Worm (Caenorhabditis elegans) whole organism, L1 larva: ENCODE measurements around the gene str-159.

Source experiments
- C34B4.2 ChIP-seq: sonication (generic microtip); optimal IDR thresholded peaks from 2 replicates; lab custom pipeline; 2017; ENCODE audit warnings: mild to moderate bottlenecking, missing genetic modification characterization, missing compliant biosample characterization
- efl-1 ChIP-seq, 4 experiments: fragments of 150-350 bp; optimal IDR thresholded peaks in 3 of 4; peaks in 1 of 4; 1 replicate in 1 of 4; 2 replicates in 3 of 4; lab custom pipeline; 2014; ENCODE audit warnings: missing biosample characterization in 2 of 4, missing genetic modification characterization in 2 of 4, missing genetic modification reagents in 2 of 4
- efl-3 ChIP-seq: fragments of 200-800 bp; sonication (Bioruptor generic); optimal IDR thresholded peaks from 2 replicates; lab custom pipeline; 2018; ENCODE audit warnings: mild to moderate bottlenecking, missing genetic modification characterization, missing compliant biosample characterization
- egl-13 ChIP-seq: sonication (generic microtip); optimal IDR thresholded peaks from 2 replicates; lab custom pipeline; 2016; ENCODE audit warnings: missing genotype, missing genetic modification reagents, missing genetic modification characterization, missing compliant biosample characterization
- elt-2 ChIP-seq: sonication (generic microtip); optimal IDR thresholded peaks from 2 replicates; lab custom pipeline; 2016; ENCODE audit warnings: missing genetic modification characterization, mild to moderate bottlenecking, inconsistent platforms, missing compliant biosample characterization, missing genetic modification reagents
- fkh-10 ChIP-seq: sonication (generic microtip); optimal IDR thresholded peaks from 2 replicates; lab custom pipeline; 2017; ENCODE audit warnings: missing biosample characterization, missing genetic modification reagents, missing genetic modification characterization
- fkh-8 ChIP-seq: sonication (generic microtip); optimal IDR thresholded peaks from 2 replicates; lab custom pipeline; 2016; ENCODE audit warnings: mild to moderate bottlenecking, missing genetic modification characterization, missing compliant biosample characterization
- fos-1 ChIP-seq: fragments of 150-350 bp; optimal IDR thresholded peaks from 2 replicates; lab custom pipeline; 2014; ENCODE audit warnings: missing biosample characterization, missing genetic modification characterization
- hlh-17 ChIP-seq: fragments of 200-800 bp; sonication (Bioruptor generic); optimal IDR thresholded peaks from 2 replicates; lab custom pipeline; 2018; ENCODE audit warnings: missing genetic modification characterization, mild to moderate bottlenecking, missing compliant biosample characterization, moderate library complexity, borderline replicate concordance
- irx-1 ChIP-seq: sonication (generic microtip); optimal IDR thresholded peaks from 2 replicates; lab custom pipeline; 2016; ENCODE audit warnings: missing genetic modification characterization, missing compliant biosample characterization
- jun-1 ChIP-seq: fragments of 150-350 bp; optimal IDR thresholded peaks from 2 replicates; lab custom pipeline; 2014; ENCODE audit warnings: missing biosample characterization, missing genetic modification reagents, missing genetic modification characterization
- lin-15B ChIP-seq: fragments of 150-350 bp; sonication (generic microtip); optimal IDR thresholded peaks from 3 replicates; lab custom pipeline; 2014; ENCODE audit warnings: missing biosample characterization, missing genetic modification characterization
- lin-39 ChIP-seq: fragments of 150-350 bp; optimal IDR thresholded peaks from 2 replicates; lab custom pipeline; 2014; ENCODE audit warnings: missing biosample characterization, missing genetic modification reagents, missing genetic modification characterization
- lir-3 ChIP-seq: sonication (generic microtip); optimal IDR thresholded peaks from 2 replicates; lab custom pipeline; 2016; ENCODE audit warnings: mild to moderate bottlenecking, missing genetic modification characterization, moderate library complexity, missing compliant biosample characterization; ENCODE audit not compliant: poor library complexity
- lsy-2 ChIP-seq, 2 experiments: fragments of 150-350 bp; optimal IDR thresholded peaks; 2 replicates each; lab custom pipeline; 2014; ENCODE audit warnings: missing biosample characterization in 2 of 2, missing genetic modification characterization in 2 of 2
- mab-9 ChIP-seq: fragments of 200-800 bp; sonication (Bioruptor generic); IDR thresholded peaks from 2 replicates; pipeline ENCODE4 v1.3.6; 2022; ENCODE audit warnings: missing genetic modification reagents, missing genetic modification characterization, missing compliant biosample characterization
- mdl-1 ChIP-seq, 2 experiments: fragments of 150-350 bp; optimal IDR thresholded peaks; 2 replicates each; lab custom pipeline; 2014 to 2017; ENCODE audit warnings: missing biosample characterization in 2 of 2, missing genetic modification characterization in 2 of 2, inconsistent platforms in 1 of 2
- mep-1 ChIP-seq: fragments of 150-350 bp; optimal IDR thresholded peaks from 2 replicates; lab custom pipeline; 2014; ENCODE audit warnings: missing biosample characterization, missing genetic modification characterization
- nhr-12 ChIP-seq: sonication (generic microtip); optimal IDR thresholded peaks from 2 replicates; lab custom pipeline; 2017; ENCODE audit warnings: missing biosample characterization, missing genetic modification characterization
- nhr-19 ChIP-seq: fragments of 200-800 bp; sonication (Bioruptor generic); conservative IDR thresholded peaks from 2 replicates; pipeline ENCODE4 v1.3.6; 2022; ENCODE audit warnings: missing genetic modification characterization, missing compliant biosample characterization
- nhr-28 ChIP-seq: fragments of 150-350 bp; optimal IDR thresholded peaks from 2 replicates; lab custom pipeline; 2014; ENCODE audit warnings: missing biosample characterization, missing genetic modification characterization
- nhr-47 ChIP-seq: sonication (generic microtip); optimal IDR thresholded peaks from 2 replicates; lab custom pipeline; 2016; ENCODE audit warnings: mild to moderate bottlenecking, missing genetic modification characterization, moderate library complexity, missing compliant biosample characterization
- nhr-90 ChIP-seq: sonication (generic microtip); optimal IDR thresholded peaks from 2 replicates; lab custom pipeline; 2016; ENCODE audit warnings: mild to moderate bottlenecking, missing genetic modification characterization, missing compliant biosample characterization; ENCODE audit not compliant: poor library complexity
- rnt-1 ChIP-seq: sonication (generic microtip); optimal IDR thresholded peaks from 2 replicates; lab custom pipeline; 2016; ENCODE audit warnings: mild to moderate bottlenecking, missing genetic modification characterization, moderate library complexity, missing compliant biosample characterization
- sox-4 ChIP-seq: sonication (generic microtip); optimal IDR thresholded peaks from 2 replicates; lab custom pipeline; 2016; ENCODE audit warnings: missing genetic modification characterization, missing compliant biosample characterization
- sptf-1 ChIP-seq: fragments of 150-350 bp; optimal IDR thresholded peaks from 2 replicates; lab custom pipeline; 2014; ENCODE audit warnings: missing biosample characterization, missing genetic modification characterization
- sup-37 ChIP-seq: fragments of 200-800 bp; sonication (Bioruptor generic); optimal IDR thresholded peaks from 2 replicates; lab custom pipeline; 2018; ENCODE audit warnings: mild to moderate bottlenecking, missing genetic modification characterization, missing compliant biosample characterization
- tbx-2 ChIP-seq: sonication (generic microtip); optimal IDR thresholded peaks from 2 replicates; lab custom pipeline; 2016; ENCODE audit warnings: missing genetic modification characterization, missing compliant biosample characterization
- unc-62 ChIP-seq: fragments of 150-350 bp; optimal IDR thresholded peaks from 2 replicates; lab custom pipeline; 2014; ENCODE audit warnings: missing biosample characterization, missing genetic modification reagents, missing genetic modification characterization
- unc-86 ChIP-seq: sonication (generic microtip); optimal IDR thresholded peaks from 2 replicates; lab custom pipeline; 2016; ENCODE audit warnings: missing genetic modification characterization, missing compliant biosample characterization
- vab-15 ChIP-seq: sonication (generic microtip); optimal IDR thresholded peaks from 2 replicates; lab custom pipeline; 2017; ENCODE audit warnings: missing genotype, mild to moderate bottlenecking, missing genetic modification characterization, missing compliant biosample characterization
- xbp-1 ChIP-seq: sonication (generic microtip); optimal IDR thresholded peaks from 2 replicates; lab custom pipeline; 2016; ENCODE audit warnings: missing genetic modification characterization, missing compliant biosample characterization
- zag-1 ChIP-seq: fragments of 150-350 bp; optimal IDR thresholded peaks from 2 replicates; lab custom pipeline; 2014; ENCODE audit warnings: missing biosample characterization, missing genetic modification characterization
- ztf-4 ChIP-seq: fragments of 150-350 bp; optimal IDR thresholded peaks from 2 replicates; lab custom pipeline; 2014; ENCODE audit warnings: missing biosample characterization, missing genetic modification characterization

str-159 gene

DNA sequence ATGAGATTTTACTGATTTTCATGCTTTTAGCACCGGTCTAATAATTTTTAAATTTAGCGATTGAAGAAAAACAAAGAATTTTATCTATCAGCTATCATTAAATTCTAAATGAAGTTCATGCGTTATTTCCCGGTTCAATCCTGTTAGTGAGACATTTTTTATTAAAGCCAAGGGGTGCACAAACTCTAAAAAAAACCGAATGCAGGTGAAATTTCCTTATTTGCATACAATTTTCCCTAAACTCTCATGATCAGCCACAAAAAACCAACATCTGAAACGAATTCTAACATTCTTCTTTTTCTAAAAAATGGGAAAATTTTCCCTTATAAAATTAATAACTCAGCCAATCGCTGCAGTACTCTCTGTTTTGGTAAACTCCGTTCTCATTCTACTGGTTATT lies 4.0 kb downstream of the str-159 start, which contains the start of gene str-156:
Gene str-156, plus strand, starts transcription at position 301 of the 400 bp plus-strand sequence.
- no peak for TF ChIP-seq mdl-1 (tag; optimal IDR thresholded peaks at IDR 0.05; lab: Kevin White, UChicago)
- TF ChIP-seq elt-2 (tag; lab: Kevin White, UChicago), result no peak
- TF ChIP-seq vab-15, result no peak
- TF ChIP-seq fos-1 (tag; lab: Kevin White, UChicago), result no peak
- TF ChIP-seq nhr-19 (GFP tag; lab: Robert Waterston, UW), result no peak
- TF ChIP-seq unc-62 (GFP tag; lab: Kevin White, UChicago), result no peak
- TF ChIP-seq fkh-8 (tag; lab: Kevin White, UChicago), result no peak
- TF ChIP-seq egl-13 (tag; lab: Kevin White, UChicago), result no peak
- TF ChIP-seq unc-86, result no peak
- TF ChIP-seq xbp-1 (tag; lab: Kevin White, UChicago), result no peak
- TF ChIP-seq rnt-1 (tag; lab: Kevin White, UChicago), result no peak
- no peak for TF ChIP-seq lsy-2 (tag; optimal IDR thresholded peaks at IDR 0.05; lab: Kevin White, UChicago)
- TF ChIP-seq efl-1 (optimal IDR thresholded peaks at IDR 0.05; lab: Kevin White, UChicago), result no peak
- TF ChIP-seq efl-1 (GFP tag; optimal IDR thresholded peaks at IDR 0.05 in 1 of 2; lab: Kevin White, UChicago), result no peak
- TF ChIP-seq hlh-17 (GFP tag; lab: Kevin White, UChicago), result no peak
- TF ChIP-seq nhr-12 (tag; lab: Kevin White, UChicago), result no peak
- TF ChIP-seq sptf-1 (tag; lab: Kevin White, UChicago), result no peak
- TF ChIP-seq nhr-28, result no peak
- TF ChIP-seq fkh-10, result no peak

DNA sequence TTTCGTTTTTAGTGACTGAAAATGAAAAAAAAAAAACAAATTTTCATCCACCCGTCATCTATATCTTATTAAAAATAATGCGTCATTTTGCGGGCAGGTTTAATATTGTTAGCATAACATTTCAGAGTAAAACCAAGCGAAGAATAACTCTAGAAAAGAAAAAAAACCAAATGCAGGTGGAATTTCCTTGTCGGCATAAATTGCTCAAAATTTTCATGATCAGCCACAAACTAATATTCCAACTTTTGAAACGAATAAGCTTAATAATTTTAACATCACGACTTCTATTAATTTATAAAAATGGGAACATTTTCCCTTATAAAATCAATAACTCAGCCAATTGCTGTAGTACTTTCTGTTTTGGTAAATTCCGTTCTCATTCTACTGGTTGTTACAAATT lies 6.5 kb downstream of the str-159 start, which contains the start of gene str-155:
Gene str-155, plus strand, starts transcription at position 301 of the 400 bp plus-strand sequence.
- no peak for TF ChIP-seq C34B4.2 (tag; lab: Kevin White, UChicago)

DNA sequence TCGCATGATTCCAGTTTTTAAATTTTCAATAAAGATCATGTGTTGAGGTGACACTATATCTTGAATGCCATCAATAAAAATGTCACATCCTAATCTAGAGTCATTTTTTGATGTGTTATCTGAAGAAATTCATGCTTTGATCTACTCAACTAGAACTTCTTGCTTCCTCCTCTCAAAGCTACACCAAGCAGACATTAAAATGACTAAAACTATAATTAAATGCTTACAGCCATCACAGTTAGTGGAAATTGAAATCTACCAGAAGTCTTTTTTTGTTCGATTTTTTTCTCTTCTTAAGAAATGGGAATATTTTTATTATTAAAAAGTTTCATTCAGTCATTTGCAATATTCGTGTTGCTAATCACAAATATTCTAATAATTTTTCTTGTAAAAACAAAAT lies 8.6 kb downstream of the str-159 start, which contains the start of gene str-158:
Gene str-158, plus strand, starts transcription at position 301 of the 400 bp plus-strand sequence.
- TF ChIP-seq lir-3 (tag; lab: Kevin White, UChicago), result no peak
- TF ChIP-seq sup-37, result no peak
- TF ChIP-seq lin-15B, result no peak
- TF ChIP-seq sptf-1 (tag; lab: Kevin White, UChicago), result no peak
- no peak for TF ChIP-seq fkh-10
- no peak for TF ChIP-seq sox-4 (tag; lab: Kevin White, UChicago)
- TF ChIP-seq ztf-4, result no peak
- TF ChIP-seq nhr-47, result no peak
- TF ChIP-seq efl-3 (GFP tag; lab: Kevin White, UChicago), result no peak
- TF ChIP-seq mab-9 (GFP tag; lab: Robert Waterston, UW), result no peak
- TF ChIP-seq jun-1 (tag; lab: Kevin White, UChicago), result no peak
- no peak for TF ChIP-seq egl-13 (tag; lab: Kevin White, UChicago)
- TF ChIP-seq zag-1 (tag; lab: Kevin White, UChicago), result no peak
- no peak for TF ChIP-seq lin-39
- no peak for TF ChIP-seq vab-15

DNA sequence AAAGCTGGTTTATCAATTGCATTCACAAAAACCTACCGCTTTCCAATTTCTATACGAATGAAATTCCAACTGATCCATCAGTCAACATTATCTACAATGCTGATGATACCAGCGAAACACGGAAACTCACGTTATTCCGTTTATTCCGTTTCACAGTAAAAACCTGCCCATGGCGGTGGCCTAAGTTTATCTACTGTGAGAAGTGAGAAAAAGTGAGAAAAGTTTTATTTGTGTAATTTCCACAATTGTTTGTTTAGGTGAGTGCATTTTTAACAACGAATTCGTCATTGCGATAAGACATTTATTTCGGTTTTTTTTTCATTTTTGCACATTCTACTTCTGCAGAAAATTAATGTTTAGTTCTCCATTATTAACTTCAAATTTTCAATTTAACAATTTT lies 20.9 kb downstream of the str-159 start, which contains the start of gene Y9C9A.8:
Gene Y9C9A.8, plus strand, starts transcription at position 301 of the 400 bp plus-strand sequence.
- TF ChIP-seq fos-1 (tag; lab: Kevin White, UChicago) (no peak), tbx-2 (tag; lab: Kevin White, UChicago) (no peak), mep-1 (no peak), efl-3 (GFP tag; lab: Kevin White, UChicago) (no peak), irx-1 (no peak), nhr-90 (tag; lab: Kevin White, UChicago) (no peak), hlh-17 (GFP tag; lab: Kevin White, UChicago) (no peak)
